Fruit fly (Drosophila melanogaster): ENCODE measurements around the gene CG13284.

CG13284 gene

dm6 chr2L:16880930-16881329 lies 32.4 kb upstream of the CG13284 start (continued):
- TF ChIP-seq CG18599 (GFP tag; optimal IDR thresholded peaks at IDR 0.05) (no peak), sna (GFP tag; IDR thresholded peaks at IDR 0.05; ENCODE audit: partially characterized antibody) (no peak), sob (GFP tag; IDR thresholded peaks at IDR 0.05) (peak; percentile 21; the same call in 1 of the 2 replicates), CG13287 (GFP tag; IDR thresholded peaks at IDR 0.05; ENCODE audit: partially characterized antibody) (peak; percentile 59), Bdp1 (GFP tag; optimal IDR thresholded peaks at IDR 0.05) (no peak), CG17385 (GFP tag; optimal IDR thresholded peaks at IDR 0.05) (no peak), repo (GFP tag; optimal IDR thresholded peaks at IDR 0.05) (no peak), CG6654 (GFP tag; optimal IDR thresholded peaks at IDR 0.05) (no peak), Fer1 (GFP tag; optimal IDR thresholded peaks at IDR 0.05) (peak; percentile 42), dan (GFP tag; IDR thresholded peaks at IDR 0.05) (no peak), CG32532 (GFP tag; IDR thresholded peaks at IDR 0.05) (peak; percentile 52; the same call in 1 of the 2 replicates), pb (GFP tag; optimal IDR thresholded peaks at IDR 0.05) (peak; percentile 31), CG16863 (GFP tag; optimal IDR thresholded peaks at IDR 0.05) (no peak), CG14667 (GFP tag; IDR thresholded peaks at IDR 0.05) (no peak), corto (GFP tag; optimal IDR thresholded peaks at IDR 0.05) (no peak), gsb (GFP tag; IDR thresholded peaks at IDR 0.05) (peak; percentile 44; the same call in 1 of the 2 replicates), CG2678 (tag; optimal IDR thresholded peaks at IDR 0.05) (no peak), CG1024 (GFP tag; IDR thresholded peaks at IDR 0.05) (no peak), abd-A (tag; optimal IDR thresholded peaks at IDR 0.05) (no peak), tna (GFP tag; IDR thresholded peaks at IDR 0.05; ENCODE audit: partially characterized antibody) (0 out of 2 replicates have a peak, but pooled peaks have one; percentile 12), Sry-δ (GFP tag; optimal IDR thresholded peaks at IDR 0.05) (no peak), gt (GFP tag; IDR thresholded peaks at IDR 0.05) (no peak), HmgZ (tag; optimal IDR thresholded peaks at IDR 0.05) (peak; percentile 36), Asciz (GFP tag; optimal IDR thresholded peaks at IDR 0.05) (no peak), CG30431 (GFP tag; optimal IDR thresholded peaks at IDR 0.05) (no peak), Bgb (GFP tag; IDR thresholded peaks at IDR 0.05; ENCODE audit: partially characterized antibody) (peak; percentile 47; the same call in 1 of the 2 replicates), ab (GFP tag; optimal IDR thresholded peaks at IDR 0.05) (no peak), CG2120 (GFP tag; optimal IDR thresholded peaks at IDR 0.05) (peak; percentile 10), CkIIα-i1 (GFP tag; IDR thresholded peaks at IDR 0.05) (no peak), Six4 (GFP tag; optimal IDR thresholded peaks at IDR 0.05) (no peak), unc-4 (GFP tag; IDR thresholded peaks at IDR 0.05; ENCODE audit: partially characterized antibody) (peak; percentile 38; the same call in 1 of the 2 replicates), Nf-YC (tag; optimal IDR thresholded peaks at IDR 0.05) (peak; percentile 30), sr (GFP tag; IDR thresholded peaks at IDR 0.05) (0 out of 3 replicates have a peak, but pooled peaks have one; percentile 16), Oaz (GFP tag; IDR thresholded peaks at IDR 0.05) (no peak), CG13296 (GFP tag; optimal IDR thresholded peaks at IDR 0.05) (peak; percentile 22), Myb (GFP tag; optimal IDR thresholded peaks at IDR 0.05) (no peak), CG9727 (GFP tag; optimal IDR thresholded peaks at IDR 0.05) (no peak), grn (GFP tag; optimal IDR thresholded peaks at IDR 0.05) (no peak)

- TF ChIP-seq stwl (tag; optimal IDR thresholded peaks at IDR 0.05) (peak; percentile 82), Scr (GFP tag; IDR thresholded peaks at IDR 0.05; ENCODE audit: partially characterized antibody) (peak; percentile 78), MTF-1 (GFP tag; optimal IDR thresholded peaks at IDR 0.05; ENCODE audit: borderline replicate concordance) (no peak), zen (tag; optimal IDR thresholded peaks at IDR 0.05) (peak; percentile 9), Jarid2 (GFP tag; optimal IDR thresholded peaks at IDR 0.05) (no peak), peb (GFP tag; IDR thresholded peaks at IDR 0.05) (no peak), Optix (GFP tag; IDR thresholded peaks at IDR 0.05) (no peak), CG3163 (GFP tag; optimal IDR thresholded peaks at IDR 0.05) (no peak), Doc2 (GFP tag; IDR thresholded peaks at IDR 0.05) (no peak), D19A (tag; optimal IDR thresholded peaks at IDR 0.05) (no peak), chinmo (GFP tag; IDR thresholded peaks at IDR 0.05; ENCODE audit: partially characterized antibody) (peak; percentile 79; the same call in 3 of the 4 replicates), Ravus (GFP tag; IDR thresholded peaks at IDR 0.05) (no peak), MBD-R2 (GFP tag; IDR thresholded peaks at IDR 0.05) (peak; percentile 88), CG1832 (GFP tag; optimal IDR thresholded peaks at IDR 0.05) (no peak), trem (tag; optimal IDR thresholded peaks at IDR 0.05) (peak; percentile 93)
Observed at dm6 chr2L:16879288-16879687, 30.8 kb upstream of the CG13284 start, which contains the start of the genes CG32832, CG31743 and CG34313. Gene CG32832 (minus strand): TSS chr2L:16879290. Gene CG31743 (plus strand): TSS chr2L:16879517. Gene CG34313 (plus strand): TSS chr2L:16879517.
